Worm (Caenorhabditis elegans) whole organism, L4 larva: ENCODE data around the gene F57A10.4.
A peak's percentile ranks its signal among the peaks of the same experiment; 100 is the strongest.

Experiments
- F37D6.2 ChIP-seq: sonication (generic microtip); optimal IDR thresholded peaks from 2 replicates; lab custom pipeline; 2016; ENCODE audit warnings: mild to moderate bottlenecking, missing genetic modification characterization, missing compliant biosample characterization
- T20F7.1 ChIP-seq: fragments of 200-800 bp; sonication (Bioruptor generic); optimal IDR thresholded peaks from 2 replicates; lab custom pipeline; 2018; ENCODE audit warnings: mild to moderate bottlenecking, missing genetic modification characterization, missing compliant biosample characterization
- T26A8.4 ChIP-seq: fragments of 200-800 bp; sonication (Bioruptor generic); IDR thresholded peaks from 2 replicates; pipeline ENCODE4 v1.3.6; 2022; ENCODE audit warnings: missing genetic modification characterization, missing compliant biosample characterization
- Y105C5A.15 ChIP-seq: fragments of 200-800 bp; sonication (Bioruptor generic); IDR thresholded peaks from 2 replicates; pipeline ENCODE4 v1.3.6; 2022; ENCODE audit warnings: missing genetic modification characterization, missing compliant biosample characterization
- Y5F2A.4 ChIP-seq: fragments of 200-800 bp; sonication (Bioruptor generic); optimal IDR thresholded peaks from 2 replicates; lab custom pipeline; 2018; ENCODE audit warnings: mild to moderate bottlenecking, missing genetic modification characterization, missing compliant biosample characterization
- ZK337.2 ChIP-seq: fragments of 200-800 bp; sonication (Bioruptor generic); IDR thresholded peaks from 2 replicates; pipeline ENCODE4 v1.3.6; 2022; ENCODE audit warnings: missing genetic modification reagents, missing genetic modification characterization, missing compliant biosample characterization
- ZK546.5 ChIP-seq, 2 experiments: sonication (generic microtip); optimal IDR thresholded peaks; 2 replicates each; lab custom pipeline; 2017; ENCODE audit warnings: missing biosample characterization in 2 of 2, missing genetic modification characterization in 2 of 2
- aha-1 ChIP-seq: fragments of 150-350 bp; peaks from one replicate; lab custom pipeline; 2014; ENCODE audit warnings: missing biosample characterization, missing genetic modification characterization
- ceh-20 ChIP-seq: fragments of 200-800 bp; sonication (Bioruptor generic); IDR thresholded peaks from 2 replicates; pipeline ENCODE4 v1.3.6; 2022; ENCODE audit warnings: missing genetic modification reagents, missing genetic modification characterization, missing compliant biosample characterization
- ceh-28 ChIP-seq: fragments of 150-350 bp; optimal IDR thresholded peaks from 2 replicates; lab custom pipeline; 2014; ENCODE audit warnings: missing biosample characterization, missing genetic modification reagents, missing genetic modification characterization
- ceh-32 ChIP-seq: sonication (generic microtip); optimal IDR thresholded peaks from 2 replicates; lab custom pipeline; 2016; ENCODE audit warnings: mild to moderate bottlenecking, missing genetic modification characterization, missing compliant biosample characterization; ENCODE audit not compliant: poor library complexity
- ceh-44 ChIP-seq: fragments of 200-800 bp; sonication (Bioruptor generic); IDR thresholded peaks from 2 replicates; pipeline ENCODE4 v1.3.6; 2022; ENCODE audit warnings: missing genetic modification reagents, missing genetic modification characterization, missing compliant biosample characterization
- ceh-62 ChIP-seq: sonication (generic microtip); optimal IDR thresholded peaks from 2 replicates; lab custom pipeline; 2017; ENCODE audit warnings: missing biosample characterization, missing genetic modification characterization
- ctbp-1 ChIP-seq: fragments of 200-800 bp; sonication (Bioruptor generic); IDR thresholded peaks from 2 replicates; pipeline ENCODE4 v1.3.6; 2022; ENCODE audit warnings: missing genetic modification reagents, missing genetic modification characterization, missing compliant biosample characterization
- daf-19 ChIP-seq: fragments of 200-800 bp; sonication (Bioruptor generic); conservative IDR thresholded peaks from 2 replicates; pipeline ENCODE4 v1.3.6; 2022; ENCODE audit warnings: missing genetic modification characterization, missing compliant biosample characterization
- dmd-6 ChIP-seq: fragments of 200-800 bp; sonication (Bioruptor generic); IDR thresholded peaks from 2 replicates; pipeline ENCODE4 v1.3.6; 2022; ENCODE audit warnings: missing genetic modification reagents, missing genetic modification characterization, missing compliant biosample characterization
- dmd-8 ChIP-seq: fragments of 200-800 bp; sonication (Bioruptor generic); IDR thresholded peaks from 2 replicates; pipeline ENCODE4 v1.3.6; 2022; ENCODE audit warnings: missing genetic modification characterization, missing compliant biosample characterization
- dpl-1 ChIP-seq: fragments of 150-350 bp; optimal IDR thresholded peaks from 2 replicates; lab custom pipeline; 2014; ENCODE audit warnings: missing biosample characterization, missing genetic modification reagents, missing genetic modification characterization
- egl-27 ChIP-seq: sonication (generic microtip); optimal IDR thresholded peaks from 3 replicates; lab custom pipeline; 2017; ENCODE audit warnings: missing biosample characterization, missing genetic modification reagents, missing genetic modification characterization
- hmg-1.1 ChIP-seq: fragments of 200-800 bp; sonication (Bioruptor generic); IDR thresholded peaks from 2 replicates; pipeline ENCODE4 v1.3.6; 2022; ENCODE audit warnings: missing genetic modification reagents, missing genetic modification characterization, missing compliant biosample characterization
- jun-1 ChIP-seq: fragments of 150-350 bp; optimal IDR thresholded peaks from 2 replicates; lab custom pipeline; 2014; ENCODE audit warnings: missing biosample characterization, missing genetic modification reagents, missing genetic modification characterization
- lin-1 ChIP-seq: fragments of 200-800 bp; sonication (Bioruptor generic); IDR thresholded peaks from 2 replicates; pipeline ENCODE4 v1.3.6; 2022; ENCODE audit warnings: missing genetic modification reagents, missing genetic modification characterization, missing compliant biosample characterization
- lin-29 ChIP-seq: fragments of 200-800 bp; sonication (Bioruptor generic); IDR thresholded peaks from 2 replicates; pipeline ENCODE4 v1.3.6; 2022; ENCODE audit warnings: missing genetic modification reagents, missing genetic modification characterization, missing compliant biosample characterization
- lin-38 ChIP-seq: fragments of 200-800 bp; sonication (Bioruptor generic); IDR thresholded peaks from 2 replicates; pipeline ENCODE4 v1.3.6; 2022; ENCODE audit warnings: missing genetic modification reagents, missing genetic modification characterization, missing compliant biosample characterization
- lin-39 ChIP-seq: fragments of 150-350 bp; optimal IDR thresholded peaks from 2 replicates; lab custom pipeline; 2014; ENCODE audit warnings: missing biosample characterization, missing genetic modification reagents, missing genetic modification characterization
- lsy-2 ChIP-seq, 2 experiments: fragments of 150-350 bp in 1 of 2; sonication (generic microtip) in 1 of 2; optimal IDR thresholded peaks; 2 replicates each; lab custom pipeline; 2014 to 2017; ENCODE audit warnings: missing biosample characterization in 2 of 2, missing genetic modification characterization in 2 of 2
- mes-2 ChIP-seq: sonication (generic microtip); optimal IDR thresholded peaks from 2 replicates; lab custom pipeline; 2016; ENCODE audit warnings: missing genotype, mild to moderate bottlenecking, missing genetic modification characterization, missing compliant biosample characterization; ENCODE audit not compliant: poor library complexity, severe bottlenecking
- mxl-3 ChIP-seq: fragments of 200-800 bp; sonication (Bioruptor generic); optimal IDR thresholded peaks from 2 replicates; lab custom pipeline; 2018; ENCODE audit warnings: mild to moderate bottlenecking, missing genetic modification characterization, missing compliant biosample characterization
- nhr-102 ChIP-seq: sonication (generic microtip); optimal IDR thresholded peaks from 2 replicates; lab custom pipeline; 2016; ENCODE audit warnings: mild to moderate bottlenecking, missing genetic modification characterization, moderate library complexity, missing compliant biosample characterization
- nhr-11 ChIP-seq: fragments of 150-350 bp; optimal IDR thresholded peaks from 2 replicates; lab custom pipeline; 2014; ENCODE audit warnings: missing biosample characterization, missing genetic modification characterization
- nhr-111 ChIP-seq: fragments of 200-800 bp; sonication (Bioruptor generic); optimal IDR thresholded peaks from 2 replicates; lab custom pipeline; 2018; ENCODE audit warnings: mild to moderate bottlenecking, missing genetic modification characterization, missing compliant biosample characterization
- nhr-41 ChIP-seq: fragments of 200-800 bp; sonication (Bioruptor generic); IDR thresholded peaks from 2 replicates; pipeline ENCODE4 v1.3.6; 2022; ENCODE audit warnings: missing genetic modification reagents, missing genetic modification characterization, missing compliant biosample characterization
- nhr-48 ChIP-seq: sonication (generic microtip); optimal IDR thresholded peaks from 2 replicates; lab custom pipeline; 2016; ENCODE audit warnings: mild to moderate bottlenecking, missing genetic modification characterization, missing compliant biosample characterization
- nhr-6 ChIP-seq: fragments of 150-350 bp; optimal IDR thresholded peaks from 2 replicates; lab custom pipeline; 2014; ENCODE audit warnings: missing biosample characterization, missing genetic modification characterization
- nhr-76 ChIP-seq: fragments of 150-350 bp; optimal IDR thresholded peaks from 2 replicates; lab custom pipeline; 2014; ENCODE audit warnings: missing biosample characterization, missing genetic modification characterization
- pqm-1 ChIP-seq: sonication (generic microtip); optimal IDR thresholded peaks from 2 replicates; lab custom pipeline; 2017; ENCODE audit warnings: missing biosample characterization, missing genetic modification characterization
- rbr-2 ChIP-seq: sonication (generic microtip); optimal IDR thresholded peaks from 2 replicates; lab custom pipeline; 2016; ENCODE audit warnings: missing genotype, missing genetic modification characterization, missing compliant biosample characterization
- saeg-2 ChIP-seq: fragments of 200-800 bp; sonication (Bioruptor generic); IDR thresholded peaks from 2 replicates; pipeline ENCODE4 v1.3.6; 2022; ENCODE audit warnings: missing genetic modification reagents, missing genetic modification characterization, missing compliant biosample characterization
- set-16 ChIP-seq: fragments of 200-800 bp; sonication (Bioruptor generic); IDR thresholded peaks from 2 replicates; pipeline ENCODE4 v1.3.6; 2022; ENCODE audit warnings: missing genetic modification reagents, missing genetic modification characterization, missing compliant biosample characterization
- skn-1 ChIP-seq: fragments of 150-350 bp; optimal IDR thresholded peaks from 2 replicates; lab custom pipeline; 2014; ENCODE audit warnings: missing biosample characterization, missing genetic modification characterization
- snpc-4 ChIP-seq: fragments of 150-350 bp; optimal IDR thresholded peaks from 2 replicates; lab custom pipeline; 2014; ENCODE audit warnings: missing biosample characterization, missing genetic modification characterization
- tra-1 ChIP-seq: fragments of 200-800 bp; sonication (Bioruptor generic); IDR thresholded peaks from 2 replicates; pipeline ENCODE4 v1.3.6; 2022; ENCODE audit warnings: missing genetic modification reagents, missing genetic modification characterization, missing compliant biosample characterization
- unc-130 ChIP-seq: sonication (generic microtip); optimal IDR thresholded peaks from 2 replicates; lab custom pipeline; 2016; ENCODE audit warnings: missing genetic modification reagents, missing genetic modification characterization, missing compliant biosample characterization
- vab-7 ChIP-seq: fragments of 200-800 bp; sonication (Bioruptor generic); IDR thresholded peaks from 2 replicates; pipeline ENCODE4 v1.3.6; 2022; ENCODE audit warnings: missing genetic modification reagents, missing genetic modification characterization, missing compliant biosample characterization
- zag-1 ChIP-seq: fragments of 150-350 bp; optimal IDR thresholded peaks from 2 replicates; lab custom pipeline; 2014; ENCODE audit warnings: missing biosample characterization, missing genetic modification characterization
- ztf-7 ChIP-seq: fragments of 150-350 bp; optimal IDR thresholded peaks from 2 replicates; lab custom pipeline; 2014; ENCODE audit warnings: missing biosample characterization, missing genetic modification characterization

Gene F57A10.4

DNA sequence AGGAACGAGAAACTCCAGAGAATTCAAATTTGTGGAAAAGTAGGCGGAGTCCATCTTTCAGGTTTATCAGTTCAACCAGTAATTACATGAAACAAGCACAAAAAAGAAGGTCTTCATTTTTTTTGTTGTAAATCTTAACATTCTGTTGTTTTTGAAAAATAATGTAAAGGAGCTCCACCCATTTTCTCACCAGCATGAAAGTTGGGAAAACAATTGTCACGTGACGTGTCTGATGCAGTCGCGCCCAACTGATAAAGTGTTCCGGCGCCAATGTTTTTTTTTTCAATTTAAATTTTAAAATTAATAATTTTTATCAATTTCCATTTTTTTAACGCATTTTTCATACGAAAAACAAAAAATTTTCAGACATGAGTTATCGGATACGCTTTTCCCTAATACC, at the start of gene F57A10.4:
Gene F57A10.4 (plus strand): TSS at position 367 of the 400 bp plus-strand sequence.
- peak; percentile 56 for TF ChIP-seq unc-130 (GFP tag; lab: Kevin White, UChicago)
- TF ChIP-seq lsy-2 (tag; optimal IDR thresholded peaks at IDR 0.05; lab: Kevin White, UChicago): no peak
- TF ChIP-seq, all 104 proteins: peak for 1

DNA sequence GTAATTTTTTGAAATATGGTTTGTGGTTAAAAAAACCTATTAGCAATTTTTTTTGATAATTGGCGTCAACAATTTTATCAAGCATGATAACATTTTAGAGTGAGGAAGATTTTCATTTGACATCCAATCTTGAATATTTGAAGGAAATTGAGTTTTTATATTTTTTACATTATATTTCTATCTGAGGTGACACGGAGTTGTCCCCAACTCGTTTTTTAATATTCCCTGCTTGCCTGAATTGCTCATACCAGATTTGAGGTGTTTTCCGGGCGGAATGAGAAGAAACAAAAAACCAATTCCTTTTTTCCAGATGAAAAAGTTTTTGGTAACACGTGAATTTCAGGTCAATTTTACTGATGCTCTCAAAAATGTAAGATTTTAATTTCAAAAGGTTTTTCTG, 49.7 kb upstream of the F57A10.4 start, which contains the start of gene Y6E2A.7:
Gene Y6E2A.7 (plus strand): TSS at position 301 of the 400 bp plus-strand sequence.
- TF ChIP-seq mes-2 (tag; lab: Kevin White, UChicago) (no peak), lin-38 (GFP tag; lab: Robert Waterston, UW) (no peak), zag-1 (tag; lab: Kevin White, UChicago) (no peak), lin-1 (no peak), nhr-102 (tag; lab: Kevin White, UChicago) (no peak), ctbp-1 (GFP tag; lab: Robert Waterston, UW) (no peak), T26A8.4 (GFP tag; lab: Robert Waterston, UW) (no peak), ZK546.5 (tag; optimal IDR thresholded peaks at IDR 0.05; lab: Kevin White, UChicago) (no peak), ceh-28 (tag; lab: Kevin White, UChicago) (no peak), Y105C5A.15 (GFP tag; lab: Robert Waterston, UW) (no peak), set-16 (GFP tag; lab: Robert Waterston, UW) (no peak)

DNA sequence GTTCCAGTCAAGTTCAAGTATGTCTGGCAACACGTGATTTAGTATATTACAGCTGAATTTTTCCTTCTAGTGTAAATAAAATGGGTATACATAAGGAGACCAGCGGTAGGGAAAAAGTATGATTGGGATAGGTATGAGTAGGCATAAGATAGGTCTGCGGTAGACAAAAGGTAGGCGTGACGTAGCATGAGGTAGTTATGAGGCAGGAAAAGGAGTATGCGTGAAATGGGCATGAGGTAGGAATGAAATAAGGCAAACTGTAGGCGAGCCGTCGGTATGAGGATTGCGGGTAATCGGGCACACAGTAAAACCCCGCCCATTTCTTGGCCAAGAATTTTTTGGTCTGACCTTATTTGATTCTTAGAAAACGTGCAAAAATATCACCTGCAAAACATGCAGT, 47.8 kb upstream of the F57A10.4 start:
- TF ChIP-seq aha-1 (tag; lab: Kevin White, UChicago) (peak; percentile 24), ceh-32 (no peak)

DNA sequence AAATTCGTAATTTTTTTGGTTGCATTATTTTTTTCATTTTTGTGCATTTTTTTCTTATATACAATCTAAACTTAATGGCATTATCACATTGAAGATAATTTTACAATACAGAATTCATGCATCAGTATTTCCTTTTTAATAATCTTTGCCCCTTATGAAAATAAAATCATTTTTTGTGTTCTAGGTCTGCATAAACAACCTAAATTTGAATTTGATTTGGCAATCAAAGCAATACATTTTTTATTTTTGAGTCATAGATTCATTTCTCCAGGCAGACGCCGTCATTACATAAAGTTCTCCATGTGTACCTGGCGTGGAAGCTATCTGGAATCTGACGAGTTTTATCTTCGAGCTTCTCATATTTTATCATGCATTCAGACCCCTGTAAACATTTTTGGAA, 47.4 kb upstream of the F57A10.4 start, which contains the start of gene srh-140:
Gene srh-140 (plus strand): TSS at position 301 of the 400 bp plus-strand sequence.
- TF ChIP-seq saeg-2: no peak
- no peak for TF ChIP-seq nhr-11 (tag; lab: Kevin White, UChicago)
- no peak for TF ChIP-seq hmg-1.1 (GFP tag; lab: Robert Waterston, UW)
- no peak for TF ChIP-seq nhr-41 (GFP tag; lab: Robert Waterston, UW)
- no peak for TF ChIP-seq pqm-1 (tag; lab: Kevin White, UChicago)
- TF ChIP-seq Y105C5A.15 (GFP tag; lab: Robert Waterston, UW): no peak
- TF ChIP-seq Y5F2A.4: no peak
- TF ChIP-seq snpc-4 (tag; lab: Kevin White, UChicago): no peak
- TF ChIP-seq tra-1: no peak
- no peak for TF ChIP-seq daf-19 (GFP tag; lab: Robert Waterston, UW)
- TF ChIP-seq nhr-76 (tag; lab: Kevin White, UChicago): no peak
- TF ChIP-seq lin-39: no peak
- no peak for TF ChIP-seq nhr-111 (GFP tag; lab: Kevin White, UChicago)
- TF ChIP-seq ztf-7 (tag; lab: Kevin White, UChicago): no peak
- TF ChIP-seq skn-1 (tag; lab: Kevin White, UChicago): no peak
- TF ChIP-seq nhr-48 (tag; lab: Kevin White, UChicago): no peak

DNA sequence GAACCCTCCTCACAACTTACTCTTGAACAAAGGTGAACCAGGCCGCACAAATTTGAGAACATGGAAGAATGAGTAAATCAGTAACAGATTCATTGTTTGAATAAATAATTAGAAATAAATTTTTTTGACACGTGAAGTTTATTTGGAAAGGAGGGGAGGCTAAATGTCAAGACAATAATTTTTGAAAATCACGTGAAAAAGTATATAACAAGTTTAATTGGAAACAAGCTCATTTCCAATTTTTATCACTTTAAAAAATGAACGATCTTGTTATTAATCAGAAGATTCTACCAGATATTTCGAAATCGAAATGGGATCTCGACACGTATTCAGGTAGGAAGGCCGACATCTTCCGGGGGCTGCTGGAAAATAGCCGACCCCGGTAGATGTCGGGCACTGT, 42.6 kb upstream of the F57A10.4 start, which contains the start of the genes irld-57 and sfxn-1.3:
Gene irld-57 (minus strand): TSS at position 101 of the 400 bp plus-strand sequence.
Gene sfxn-1.3 (plus strand): TSS at position 232 of the 400 bp plus-strand sequence.
- TF ChIP-seq mxl-3 (GFP tag; lab: Kevin White, UChicago) (no peak), jun-1 (tag; lab: Kevin White, UChicago) (no peak), daf-19 (GFP tag; lab: Robert Waterston, UW) (no peak), ceh-62 (tag; lab: Kevin White, UChicago) (no peak), F37D6.2 (tag; lab: Kevin White, UChicago) (no peak), dmd-6 (GFP tag; lab: Robert Waterston, UW) (no peak), dpl-1 (GFP tag; lab: Kevin White, UChicago) (no peak), lin-1 (no peak), vab-7 (GFP tag; lab: Robert Waterston, UW) (no peak), nhr-6 (no peak), ceh-20 (GFP tag; lab: Robert Waterston, UW) (no peak), dmd-8 (GFP tag; lab: Robert Waterston, UW) (no peak), ZK337.2 (GFP tag; lab: Robert Waterston, UW) (no peak), rbr-2 (tag; lab: Kevin White, UChicago) (no peak), ceh-44 (no peak), set-16 (GFP tag; lab: Robert Waterston, UW) (no peak), nhr-41 (GFP tag; lab: Robert Waterston, UW) (no peak), egl-27 (no peak), lin-29 (GFP tag; lab: Robert Waterston, UW) (no peak), T20F7.1 (GFP tag; lab: Kevin White, UChicago) (no peak)
